Fruit fly (Drosophila melanogaster): ENCODE measurements around the gene tna.

- no peak for TF ChIP-seq usp (GFP tag; optimal IDR thresholded peaks at IDR 0.05)
- no peak for TF ChIP-seq woc (GFP tag; optimal IDR thresholded peaks at IDR 0.05)
- TF ChIP-seq Abd-B (GFP tag; optimal IDR thresholded peaks at IDR 0.05) = no peak
- no peak for TF ChIP-seq OdsH (GFP tag; optimal IDR thresholded peaks at IDR 0.05)
- TF ChIP-seq Myc (optimal IDR thresholded peaks at IDR 0.05) = no peak
- no peak for TF ChIP-seq psq (GFP tag; optimal IDR thresholded peaks at IDR 0.05)
- no peak for TF ChIP-seq GATAd (GFP tag; optimal IDR thresholded peaks at IDR 0.05)
- no peak for TF ChIP-seq Dfd (GFP tag; optimal IDR thresholded peaks at IDR 0.05)
- TF ChIP-seq Hr78 (GFP tag; optimal IDR thresholded peaks at IDR 0.05) = no peak
- no peak for TF ChIP-seq br (GFP tag; optimal IDR thresholded peaks at IDR 0.05)
- TF ChIP-seq pan (optimal IDR thresholded peaks at IDR 0.05) = no peak
- TF ChIP-seq fru (GFP tag; optimal IDR thresholded peaks at IDR 0.05) = no peak
Observed at dm6 chr3L:10811881-10812280, 23.4 kb upstream of the tna start.
